Fruit fly (Drosophila melanogaster): Measurements from ENCODE around the gene AP-1-2beta.
A peak's percentile ranks its signal among the peaks of the same experiment; 100 is the strongest.

Gene AP-1-2beta

dm6 chrX:19745908-19746604 is 15.3 kb downstream of the AP-1-2beta start, which contains the start of gene parvin:
parvin (plus strand) TSS chrX:19746041.
- TF ChIP-seq dsx (GFP tag; optimal IDR thresholded peaks at IDR 0.05; ENCODE audit: poor library complexity, severe bottlenecking) (no peak), Eip78C (GFP tag) (peak; percentile 56), fd59A (GFP tag; optimal IDR thresholded peaks at IDR 0.05) (no peak), Hr39 (GFP tag; optimal IDR thresholded peaks at IDR 0.05) (no peak), svp (GFP tag) (no peak), vri (GFP tag; optimal IDR thresholded peaks at IDR 0.05) (peak; percentile 66), achi (GFP tag; optimal IDR thresholded peaks at IDR 0.05) (peak; percentile 76)

- TF ChIP-seq CG34406 (GFP tag; optimal IDR thresholded peaks at IDR 0.05), result no peak
- no peak for TF ChIP-seq Smox (GFP tag; optimal IDR thresholded peaks at IDR 0.05)
- TF ChIP-seq CG7368 (GFP tag; optimal IDR thresholded peaks at IDR 0.05), result no peak
- no peak for TF ChIP-seq esn (GFP tag; optimal IDR thresholded peaks at IDR 0.05)
- TF ChIP-seq CG1621 (tag; optimal IDR thresholded peaks at IDR 0.05), result no peak
- no peak for TF ChIP-seq CG32006 (GFP tag; optimal IDR thresholded peaks at IDR 0.05)
- no peak for TF ChIP-seq ss (GFP tag; optimal IDR thresholded peaks at IDR 0.05)
- TF ChIP-seq CG8319 (GFP tag; optimal IDR thresholded peaks at IDR 0.05), result no peak
- TF ChIP-seq achi (GFP tag; optimal IDR thresholded peaks at IDR 0.05), result no peak
- no peak for TF ChIP-seq Met (GFP tag; optimal IDR thresholded peaks at IDR 0.05)
- TF ChIP-seq CG11294 (GFP tag; IDR thresholded peaks at IDR 0.05), result no peak
Measured at dm6 chrX:19748014-19748413, 17.2 kb downstream of the AP-1-2beta start, which contains the start of gene Alr. Alr (plus strand) TSS chrX:19748314.

DNA sequence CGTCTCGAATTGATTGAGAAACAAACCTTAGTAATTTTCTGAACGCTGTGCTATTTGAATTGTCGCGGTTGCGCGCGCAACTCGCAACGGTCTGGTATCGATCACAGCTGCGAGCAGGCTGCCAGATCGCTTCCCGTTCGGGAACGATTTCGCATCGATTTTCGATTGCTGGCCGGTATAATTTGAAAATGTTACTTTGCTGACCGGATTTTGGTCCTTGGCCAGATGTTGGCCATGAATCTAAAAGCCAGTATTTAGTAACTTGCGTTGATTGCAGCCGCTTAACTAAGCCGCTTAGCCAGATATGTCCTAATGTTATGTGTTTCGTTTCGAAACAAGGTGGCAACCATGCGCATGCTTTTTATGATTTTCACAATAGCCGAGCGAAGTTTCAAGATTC is 17.8 kb downstream of the AP-1-2beta start:
- no peak for TF ChIP-seq Lpt (GFP tag; optimal IDR thresholded peaks at IDR 0.05)
- no peak for TF ChIP-seq CG32006 (GFP tag; optimal IDR thresholded peaks at IDR 0.05)
- TF ChIP-seq CG3919 (GFP tag; optimal IDR thresholded peaks at IDR 0.05), result no peak
- TF ChIP-seq CG8119 (GFP tag; IDR thresholded peaks at IDR 0.05), result no peak
- TF ChIP-seq dsx (GFP tag; optimal IDR thresholded peaks at IDR 0.05; ENCODE audit: poor library complexity, severe bottlenecking), result no peak
- no peak for TF ChIP-seq ss (GFP tag; optimal IDR thresholded peaks at IDR 0.05)
- TF ChIP-seq CG16779 (tag; optimal IDR thresholded peaks at IDR 0.05), result no peak
- TF ChIP-seq spab (GFP tag; optimal IDR thresholded peaks at IDR 0.05), result no peak
- TF ChIP-seq achi (GFP tag; optimal IDR thresholded peaks at IDR 0.05), result peak; percentile 8
- no peak for TF ChIP-seq eg (GFP tag; IDR thresholded peaks at IDR 0.05)
- no peak for TF ChIP-seq topi (GFP tag; optimal IDR thresholded peaks at IDR 0.05)
- TF ChIP-seq Sox102F (GFP tag; optimal IDR thresholded peaks at IDR 0.05), result no peak
- no peak for TF ChIP-seq salr (GFP tag; optimal IDR thresholded peaks at IDR 0.05)
- no peak for TF ChIP-seq fd59A (GFP tag; optimal IDR thresholded peaks at IDR 0.05)
- TF ChIP-seq pdm3 (GFP tag; optimal IDR thresholded peaks at IDR 0.05), result no peak
- no peak for TF ChIP-seq Ets96B (tag; optimal IDR thresholded peaks at IDR 0.05)
- TF ChIP-seq acj6 (GFP tag; optimal IDR thresholded peaks at IDR 0.05), result no peak
- TF ChIP-seq CG34406 (GFP tag; optimal IDR thresholded peaks at IDR 0.05), result no peak
- no peak for TF ChIP-seq Hr38 (GFP tag; optimal IDR thresholded peaks at IDR 0.05)
- no peak for TF ChIP-seq CG7368 (GFP tag; optimal IDR thresholded peaks at IDR 0.05)
- TF ChIP-seq Eip78C (GFP tag), result peak; percentile 7
- TF ChIP-seq Hr4 (GFP tag; optimal IDR thresholded peaks at IDR 0.05), result no peak
- no peak for TF ChIP-seq cyc (GFP tag; optimal IDR thresholded peaks at IDR 0.05)
- TF ChIP-seq CG6854 (GFP tag; optimal IDR thresholded peaks at IDR 0.05), result no peak
- peak; percentile 3 for TF ChIP-seq Sox14 (GFP tag; optimal IDR thresholded peaks at IDR 0.05)
- TF ChIP-seq CG4318 (GFP tag; optimal IDR thresholded peaks at IDR 0.05), result no peak
- TF ChIP-seq Sox15 (GFP tag; optimal IDR thresholded peaks at IDR 0.05), result no peak
- no peak for TF ChIP-seq Met (GFP tag; optimal IDR thresholded peaks at IDR 0.05)
- TF ChIP-seq Eip75B (GFP tag; optimal IDR thresholded peaks at IDR 0.05), result no peak
- peak; percentile 8 for TF ChIP-seq lz (GFP tag; optimal IDR thresholded peaks at IDR 0.05)
- TF ChIP-seq esn (GFP tag; optimal IDR thresholded peaks at IDR 0.05), result peak; percentile 2
- TF ChIP-seq CG31627 (GFP tag; optimal IDR thresholded peaks at IDR 0.05), result peak; percentile 24
- no peak for TF ChIP-seq Eip93F (GFP tag; optimal IDR thresholded peaks at IDR 0.05)
- TF ChIP-seq Ets21C (GFP tag; optimal IDR thresholded peaks at IDR 0.05), result no peak
- TF ChIP-seq CG15336 (GFP tag; IDR thresholded peaks at IDR 0.05), result no peak
- TF ChIP-seq CG11902 (GFP tag; optimal IDR thresholded peaks at IDR 0.05), result no peak
- TF ChIP-seq CG8319 (GFP tag; optimal IDR thresholded peaks at IDR 0.05), result no peak
- no peak for TF ChIP-seq Gug (GFP tag; IDR thresholded peaks at IDR 0.05)
- TF ChIP-seq net (GFP tag; optimal IDR thresholded peaks at IDR 0.05), result no peak
- TF ChIP-seq svp (GFP tag), result peak; percentile 36

All from whole organism, prepupa.